Worm (Caenorhabditis elegans) whole organism, L3 larva: ENCODE measurements around the gene fbxa-104.

Experiments used
- ZK546.5 ChIP-seq: sonication (generic microtip); optimal IDR thresholded peaks from 2 replicates; lab custom pipeline; 2017; ENCODE audit warnings: missing biosample characterization, missing genetic modification characterization
- egl-27 ChIP-seq: sonication (generic microtip); optimal IDR thresholded peaks from 4 replicates; lab custom pipeline; 2017; ENCODE audit warnings: missing biosample characterization, missing genetic modification reagents, missing genetic modification characterization
- fkh-10 ChIP-seq: sonication (generic microtip); optimal IDR thresholded peaks from 2 replicates; lab custom pipeline; 2017; ENCODE audit warnings: missing biosample characterization, missing genetic modification reagents, missing genetic modification characterization
- fos-1 ChIP-seq: fragments of 150-350 bp; optimal IDR thresholded peaks from 2 replicates; lab custom pipeline; 2014; ENCODE audit warnings: missing biosample characterization, missing genetic modification characterization
- lin-15B ChIP-seq: fragments of 150-350 bp; optimal IDR thresholded peaks from 2 replicates; lab custom pipeline; 2014; ENCODE audit warnings: missing biosample characterization, missing genetic modification characterization
- lin-39 ChIP-seq: fragments of 150-350 bp; optimal IDR thresholded peaks from 2 replicates; lab custom pipeline; 2018; ENCODE audit warnings: missing biosample characterization, missing genetic modification reagents, missing genetic modification characterization
- mdl-1 ChIP-seq: fragments of 150-350 bp; optimal IDR thresholded peaks from 2 replicates; lab custom pipeline; 2014; ENCODE audit warnings: missing biosample characterization, missing genetic modification characterization
- nhr-237 ChIP-seq: fragments of 150-350 bp; optimal IDR thresholded peaks from 2 replicates; lab custom pipeline; 2014; ENCODE audit warnings: missing biosample characterization, missing genetic modification characterization
- pha-4 ChIP-seq: fragments of 150-350 bp; optimal IDR thresholded peaks from 2 replicates; lab custom pipeline; 2014; ENCODE audit warnings: missing biosample characterization, missing genetic modification reagents, missing genetic modification characterization
- snpc-4 ChIP-seq: fragments of 150-350 bp; optimal IDR thresholded peaks from 2 replicates; lab custom pipeline; 2014; ENCODE audit warnings: missing biosample characterization, missing genetic modification characterization

- TF ChIP-seq nhr-237 (no peak), pha-4 (tag; lab: Kevin White, UChicago) (no peak), egl-27 (tag; lab: Kevin White, UChicago) (no peak), fkh-10 (GFP tag; lab: Kevin White, UChicago) (no peak), fos-1 (tag; lab: Kevin White, UChicago) (no peak), lin-39 (no peak), snpc-4 (tag; lab: Kevin White, UChicago) (no peak), lin-15B (tag; lab: Kevin White, UChicago) (no peak), ZK546.5 (tag; lab: Kevin White, UChicago) (no peak), mdl-1 (no peak)
These were observed 24.9 kb upstream of the fbxa-104 start, which contains the start of gene T26H5.4 for ce11 chrV:15448408-15448807.
